Worm (Caenorhabditis elegans) whole organism, young adult: ENCODE results near the gene srbc-83.

Source experiments
- ztf-22 ChIP-seq: fragments of 200-800 bp; sonication (Bioruptor generic); optimal IDR thresholded peaks from 2 replicates; lab custom pipeline; 2018; ENCODE audit warnings: mild to moderate bottlenecking, missing genetic modification characterization, moderate library complexity, missing compliant biosample characterization
- ztf-3 ChIP-seq: fragments of 200-800 bp; sonication (Bioruptor generic); optimal IDR thresholded peaks from 2 replicates; lab custom pipeline; 2018; ENCODE audit warnings: mild to moderate bottlenecking, missing genetic modification characterization, missing compliant biosample characterization

DNA sequence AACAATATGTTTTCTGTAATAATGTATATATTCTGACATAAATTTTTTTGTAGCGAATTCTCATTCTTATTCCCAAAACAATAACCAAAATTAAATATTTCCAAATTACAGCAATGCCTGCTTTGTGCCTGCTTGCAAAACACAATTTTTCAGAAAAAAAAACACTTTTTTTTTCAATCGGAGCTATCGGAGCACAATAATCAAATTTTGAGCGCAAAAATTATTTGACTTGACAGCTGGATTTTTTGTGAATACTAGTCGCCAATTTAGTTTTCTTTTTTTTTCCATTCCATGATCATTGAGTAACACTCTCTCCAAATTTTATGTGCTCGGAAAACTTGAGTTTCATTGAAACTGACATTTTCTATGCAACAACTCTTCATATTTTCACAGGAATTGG, 20.1 kb downstream of the srbc-83 start, which contains the start of gene srh-180:
- TF ChIP-seq ztf-3 (no peak), ztf-22 (GFP tag; lab: Kevin White, UChicago) (no peak)
